Fruit fly (Drosophila melanogaster): ENCODE data around the gene Pdk1.

Gene Pdk1

dm6 chr3L:128295-129117, 744 bp upstream of the Pdk1 start (continued):
- TF ChIP-seq amos (GFP tag; IDR thresholded peaks at IDR 0.05; ENCODE audit: partially characterized antibody): peak; percentile 15; the same call in 1 of the 2 replicates
- TF ChIP-seq CG11560 (tag; IDR thresholded peaks at IDR 0.05): no peak
- peak; percentile 24 for TF ChIP-seq zen (tag; optimal IDR thresholded peaks at IDR 0.05)
- no peak for TF ChIP-seq CG13296 (GFP tag; optimal IDR thresholded peaks at IDR 0.05)
- TF ChIP-seq CG1529 (GFP tag; optimal IDR thresholded peaks at IDR 0.05): no peak
- no peak for TF ChIP-seq knrl (GFP tag; IDR thresholded peaks at IDR 0.05; ENCODE audit: partially characterized antibody)
- no peak for TF ChIP-seq dm (GFP tag; optimal IDR thresholded peaks at IDR 0.05)
- peak in 1 of 2 experiments; percentile 33 for TF ChIP-seq Pdp1 (GFP tag; optimal IDR thresholded peaks at IDR 0.05)
- TF ChIP-seq CG17361 (GFP tag; IDR thresholded peaks at IDR 0.05): no peak
- peak; percentile 14; the same call in 1 of the 2 replicates for TF ChIP-seq CG17328 (GFP tag; IDR thresholded peaks at IDR 0.05)
- TF ChIP-seq CG18011 (GFP tag; optimal IDR thresholded peaks at IDR 0.05): no peak
- no peak for TF ChIP-seq CG15011 (GFP tag; optimal IDR thresholded peaks at IDR 0.05)
- TF ChIP-seq CG13424 (tag; optimal IDR thresholded peaks at IDR 0.05): no peak
- TF ChIP-seq yki (optimal IDR thresholded peaks at IDR 0.05): no peak
- no peak for TF ChIP-seq jigr1 (GFP tag; IDR thresholded peaks at IDR 0.05)
- TF ChIP-seq C15 (GFP tag; IDR thresholded peaks at IDR 0.05): no peak
- no peak for TF ChIP-seq CG15514 (GFP tag; optimal IDR thresholded peaks at IDR 0.05)
- peak; percentile 27 for TF ChIP-seq grn (GFP tag; optimal IDR thresholded peaks at IDR 0.05)
- TF ChIP-seq CG31224 (GFP tag; IDR thresholded peaks at IDR 0.05): no peak
- TF ChIP-seq hth (optimal IDR thresholded peaks at IDR 0.05): no peak
- no peak for TF ChIP-seq CG7271 (tag; optimal IDR thresholded peaks at IDR 0.05)
- peak; percentile 47; the same call in 1 of the 3 replicates for TF ChIP-seq CG11695 (GFP tag; IDR thresholded peaks at IDR 0.05)
- no peak for TF ChIP-seq CG16813 (GFP tag; IDR thresholded peaks at IDR 0.05; ENCODE audit: partially characterized antibody)
- peak; percentile 62 to 74 for TF ChIP-seq Trl (optimal IDR thresholded peaks at IDR 0.05)
- no peak for TF ChIP-seq Trl (GFP tag; optimal IDR thresholded peaks at IDR 0.05)
- no peak for TF ChIP-seq CG32772 (GFP tag; IDR thresholded peaks at IDR 0.05)
- TF ChIP-seq HHEX (GFP tag; optimal IDR thresholded peaks at IDR 0.05): no peak
- peak; percentile 17 for TF ChIP-seq CG13894 (tag; optimal IDR thresholded peaks at IDR 0.05)
- peak; percentile 71 for TF ChIP-seq oc (tag; optimal IDR thresholded peaks at IDR 0.05)
- TF ChIP-seq slp2 (GFP tag; optimal IDR thresholded peaks at IDR 0.05): no peak
- TF ChIP-seq Bteb2 (GFP tag; optimal IDR thresholded peaks at IDR 0.05): no peak
- 0 out of 3 replicates have a peak, but pooled peaks have one; percentile 41 for TF ChIP-seq z (GFP tag; IDR thresholded peaks at IDR 0.05)
- TF ChIP-seq Hand (GFP tag; optimal IDR thresholded peaks at IDR 0.05): no peak
- peak; percentile 28 for TF ChIP-seq CG10543 (GFP tag; optimal IDR thresholded peaks at IDR 0.05)
- peak; percentile 33; the same call in 1 of the 2 replicates for TF ChIP-seq Adf1 (GFP tag; IDR thresholded peaks at IDR 0.05)
- TF ChIP-seq zfh1 (GFP tag; IDR thresholded peaks at IDR 0.05): peak; percentile 35; the same call in 1 of the 3 replicates
- TF ChIP-seq CG9609 (GFP tag; optimal IDR thresholded peaks at IDR 0.05): no peak
- TF ChIP-seq Dbx (GFP tag; IDR thresholded peaks at IDR 0.05): no peak
- no peak for TF ChIP-seq maf-S (GFP tag; optimal IDR thresholded peaks at IDR 0.05)
- no peak for TF ChIP-seq HLH54F (GFP tag; optimal IDR thresholded peaks at IDR 0.05)
- TF ChIP-seq Fer1 (GFP tag; optimal IDR thresholded peaks at IDR 0.05): peak; percentile 29
- TF ChIP-seq CG12391 (tag; optimal IDR thresholded peaks at IDR 0.05): no peak
- TF ChIP-seq E2f1 (GFP tag; IDR thresholded peaks at IDR 0.05): peak; percentile 42; the same call in 1 of the 2 replicates
- TF ChIP-seq Usf (GFP tag; optimal IDR thresholded peaks at IDR 0.05): no peak
- no peak; the same call in 1 of the 2 replicates for TF ChIP-seq ranshi (GFP tag; IDR thresholded peaks at IDR 0.05)
- no peak for TF ChIP-seq CG6254 (GFP tag; optimal IDR thresholded peaks at IDR 0.05)
- TF ChIP-seq bigmax (GFP tag; optimal IDR thresholded peaks at IDR 0.05): no peak
- TF ChIP-seq CoRest (tag; optimal IDR thresholded peaks at IDR 0.05): no peak
- no peak for TF ChIP-seq wdn (GFP tag; IDR thresholded peaks at IDR 0.05)
- TF ChIP-seq CG14860 (GFP tag; IDR thresholded peaks at IDR 0.05; ENCODE audit: partially characterized antibody): no peak

Measured in whole organism, embryonic.